Fruit fly (Drosophila melanogaster) whole organism, embryonic: ENCODE data around the gene CG43880.

ENCODE experiments used
- Asciz ChIP-seq: fragments of 200-800 bp; sonication (Bioruptor generic); optimal IDR thresholded peaks from 2 replicates; lab custom pipeline; 2017; ENCODE audit warnings: missing biosample characterization, mild to moderate bottlenecking, missing genetic modification characterization, missing genetic modification reagents
- Blimp-1 ChIP-seq: fragments of 200-800 bp; sonication (Bioruptor generic); optimal IDR thresholded peaks from 3 replicates; lab custom pipeline; 2018; ENCODE audit warnings: missing biosample characterization, missing genetic modification characterization, mild to moderate bottlenecking, moderate library complexity, missing genetic modification reagents
- CG10565 ChIP-seq: fragments of 200-800 bp; sonication (Bioruptor generic); optimal IDR thresholded peaks from 3 replicates; lab custom pipeline; 2016; ENCODE audit warnings: missing biosample characterization, mild to moderate bottlenecking, missing genetic modification characterization
- CG10959 ChIP-seq: fragments of 200-800 bp; sonication (Bioruptor generic); IDR thresholded peaks from 2 replicates; pipeline ENCODE4 v1.3.6; 2022; ENCODE audit warnings: missing biosample characterization, missing genetic modification characterization
- CG10979 ChIP-seq: fragments of 200-800 bp; sonication (Bioruptor generic); optimal IDR thresholded peaks from 2 replicates; lab custom pipeline; 2018; ENCODE audit warnings: missing biosample characterization, mild to moderate bottlenecking, missing genetic modification characterization, moderate library complexity
- CG11723 ChIP-seq: fragments of 200-800 bp; sonication (Bioruptor generic); optimal IDR thresholded peaks from 2 replicates; lab custom pipeline; 2017; ENCODE audit warnings: missing biosample characterization, mild to moderate bottlenecking, missing genetic modification characterization
- CG12391 ChIP-seq: fragments of 200-800 bp; sonication (Bioruptor generic); optimal IDR thresholded peaks from 3 replicates; lab custom pipeline; 2018; ENCODE audit warnings: missing biosample characterization, mild to moderate bottlenecking, missing genetic modification characterization, moderate library complexity
- CG14710 ChIP-seq: fragments of 200-800 bp; sonication (Bioruptor generic); optimal IDR thresholded peaks from 3 replicates; lab custom pipeline; 2019; ENCODE audit warnings: missing biosample characterization, mild to moderate bottlenecking, missing genetic modification characterization, moderate library complexity
- CG1602 ChIP-seq: fragments of 200-800 bp; sonication (Bioruptor generic); optimal IDR thresholded peaks from 3 replicates; lab custom pipeline; 2016; ENCODE audit warnings: missing biosample characterization, missing genetic modification characterization
- CG17385 ChIP-seq: fragments of 200-800 bp; sonication (Bioruptor generic); optimal IDR thresholded peaks from 3 replicates; lab custom pipeline; 2018; ENCODE audit warnings: missing biosample characterization, mild to moderate bottlenecking, missing genetic modification characterization
- CG18262 ChIP-seq: fragments of 200-800 bp; optimal IDR thresholded peaks from 3 replicates; lab custom pipeline; 2019; ENCODE audit warnings: missing biosample characterization, mild to moderate bottlenecking, missing genetic modification characterization, moderate library complexity
- CG2120 ChIP-seq: fragments of 200-800 bp; sonication (Bioruptor generic); optimal IDR thresholded peaks from 3 replicates; lab custom pipeline; 2016; ENCODE audit warnings: missing biosample characterization, missing genetic modification characterization
- CG2875 ChIP-seq: fragments of 200-800 bp; sonication (Bioruptor generic); optimal IDR thresholded peaks from 2 replicates; lab custom pipeline; 2017; ENCODE audit warnings: missing biosample characterization, mild to moderate bottlenecking, missing genetic modification characterization, missing genetic modification reagents
- CG31365 ChIP-seq: fragments of 200-800 bp; sonication (Bioruptor generic); optimal IDR thresholded peaks from 2 replicates; lab custom pipeline; 2018; ENCODE audit warnings: missing biosample characterization, mild to moderate bottlenecking, missing genetic modification characterization
- CG33557 ChIP-seq: fragments of 200-800 bp; sonication (Bioruptor generic); optimal IDR thresholded peaks from 2 replicates; lab custom pipeline; 2019; ENCODE audit warnings: missing biosample characterization, mild to moderate bottlenecking, missing genetic modification characterization, moderate library complexity
- CG8388 ChIP-seq: fragments of 200-800 bp; sonication (Bioruptor generic); optimal IDR thresholded peaks from 2 replicates; lab custom pipeline; 2019; ENCODE audit warnings: missing biosample characterization, mild to moderate bottlenecking, missing genetic modification characterization, moderate library complexity
- CG8924 ChIP-seq: fragments of 200-800 bp; optimal IDR thresholded peaks from 3 replicates; lab custom pipeline; 2019; ENCODE audit warnings: missing biosample characterization, mild to moderate bottlenecking, missing genetic modification characterization, moderate library complexity
- CG8944 ChIP-seq: fragments of 200-800 bp; sonication (Bioruptor generic); optimal IDR thresholded peaks from 3 replicates; lab custom pipeline; 2016; ENCODE audit warnings: missing biosample characterization, missing genetic modification characterization
- CrebB ChIP-seq: fragments of 200-800 bp; sonication (Bioruptor generic); optimal IDR thresholded peaks from 3 replicates; lab custom pipeline; 2018; ENCODE audit warnings: missing biosample characterization, mild to moderate bottlenecking, missing genetic modification characterization
- D ChIP-seq, 2 experiments: fragments of 200-800 bp in 1 of 2; fragments of >200 bp in 1 of 2; sonication (Bioruptor generic) in 1 of 2; optimal IDR thresholded peaks; 2 replicates in 1 of 2; 3 replicates in 1 of 2; lab custom pipeline; 2017; ENCODE audit warnings: mild to moderate bottlenecking in 1 of 2, missing biosample characterization in 1 of 2, missing genetic modification characterization in 1 of 2, missing genetic modification reagents in 1 of 2
- Dip3 ChIP-seq: fragments of 200-800 bp; sonication (Bioruptor generic); optimal IDR thresholded peaks from 3 replicates; lab custom pipeline; 2016; ENCODE audit warnings: missing biosample characterization, missing genetic modification characterization
- Dref ChIP-seq: fragments of 200-800 bp; sonication (Bioruptor generic); IDR thresholded peaks from 2 replicates; pipeline ENCODE4 v1.3.6; 2022; ENCODE audit warnings: missing biosample characterization, missing genetic modification characterization
- Ssrp ChIP-seq: fragments of 200-800 bp; sonication (Bioruptor generic); optimal IDR thresholded peaks from 2 replicates; lab custom pipeline; 2018; ENCODE audit warnings: missing biosample characterization, mild to moderate bottlenecking, missing genetic modification characterization, moderate library complexity
- Stat92E ChIP-seq, 3 experiments: fragments of >200 bp in 2 of 3; fragments of 200-800 bp in 1 of 3; sonication (Bioruptor generic) in 1 of 3; optimal IDR thresholded peaks; 2 replicates each; lab custom pipeline; 2017 to 2019; ENCODE audit warnings: missing biosample characterization in 3 of 3, missing genetic modification characterization in 3 of 3, mild to moderate bottlenecking in 1 of 3, moderate library complexity in 1 of 3
- ac ChIP-seq: fragments of 200-800 bp; sonication (Bioruptor generic); optimal IDR thresholded peaks from 3 replicates; lab custom pipeline; 2017; ENCODE audit warnings: missing biosample characterization, mild to moderate bottlenecking, missing genetic modification characterization
- bsh ChIP-seq, 2 experiments: fragments of 200-800 bp; sonication (Bioruptor generic); optimal IDR thresholded peaks; 2 replicates each; lab custom pipeline; 2017 to 2018; ENCODE audit warnings: mild to moderate bottlenecking in 2 of 2, missing biosample characterization in 2 of 2, missing genetic modification characterization in 2 of 2, moderate library complexity in 1 of 2
- crol ChIP-seq: fragments of 200-800 bp; sonication (Bioruptor generic); IDR thresholded peaks from 2 replicates; pipeline ENCODE4 v1.3.6; 2022; ENCODE audit warnings: missing biosample characterization, missing genetic modification characterization
- dmrt11E ChIP-seq: fragments of 200-800 bp; sonication (Bioruptor generic); optimal IDR thresholded peaks from 3 replicates; lab custom pipeline; 2018; ENCODE audit warnings: missing biosample characterization, mild to moderate bottlenecking, missing genetic modification characterization, moderate library complexity
- dmrt99B ChIP-seq: fragments of 200-800 bp; sonication (Bioruptor generic); optimal IDR thresholded peaks from 2 replicates; lab custom pipeline; 2018; ENCODE audit warnings: missing biosample characterization, mild to moderate bottlenecking, missing genetic modification characterization, moderate library complexity
- gro ChIP-seq: fragments of 200-800 bp; sonication (Bioruptor generic); optimal IDR thresholded peaks from 2 replicates; lab custom pipeline; 2016; ENCODE audit warnings: missing biosample characterization, missing genetic modification characterization
- gsb ChIP-seq: fragments of 200-800 bp; sonication (Bioruptor generic); IDR thresholded peaks from 2 replicates; pipeline ENCODE4 v1.3.6; 2022; ENCODE audit warnings: missing biosample characterization, missing genetic modification characterization
- ind ChIP-seq: fragments of 200-800 bp; sonication (Bioruptor generic); optimal IDR thresholded peaks from 3 replicates; lab custom pipeline; 2016; ENCODE audit warnings: missing biosample characterization, missing genetic modification characterization
- ken ChIP-seq: fragments of 200-800 bp; sonication (Bioruptor generic); IDR thresholded peaks from 3 replicates; pipeline ENCODE4 v1.3.6; 2022; ENCODE audit warnings: missing biosample characterization, missing genetic modification characterization
- nmo ChIP-seq: fragments of 200-800 bp; sonication (Bioruptor generic); optimal IDR thresholded peaks from 2 replicates; lab custom pipeline; 2018; ENCODE audit warnings: missing biosample characterization, mild to moderate bottlenecking, missing genetic modification characterization, moderate library complexity
- p53 ChIP-seq: fragments of 200-800 bp; sonication (Bioruptor generic); optimal IDR thresholded peaks from 2 replicates; lab custom pipeline; 2016; ENCODE audit warnings: missing biosample characterization, missing genetic modification characterization
- phol ChIP-seq: fragments of 200-800 bp; sonication (Bioruptor generic); optimal IDR thresholded peaks from 3 replicates; lab custom pipeline; 2018; ENCODE audit warnings: missing biosample characterization, mild to moderate bottlenecking, missing genetic modification characterization, moderate library complexity
- ro ChIP-seq: fragments of 200-800 bp; sonication (Bioruptor generic); IDR thresholded peaks from 2 replicates; pipeline ENCODE4 v1.3.6; 2022; ENCODE audit warnings: missing biosample characterization, missing genetic modification characterization
- row ChIP-seq: fragments of 200-800 bp; sonication (Bioruptor generic); IDR thresholded peaks from 3 replicates; pipeline ENCODE4 v1.3.6; 2022; ENCODE audit warnings: missing biosample characterization, missing genetic modification characterization
- schlank ChIP-seq: fragments of 200-800 bp; sonication (Bioruptor generic); optimal IDR thresholded peaks from 2 replicates; lab custom pipeline; 2018; ENCODE audit warnings: missing biosample characterization, mild to moderate bottlenecking, missing genetic modification characterization
- slou ChIP-seq: fragments of 200-800 bp; sonication (Bioruptor generic); optimal IDR thresholded peaks from 3 replicates; lab custom pipeline; 2016; ENCODE audit warnings: missing biosample characterization, missing genetic modification characterization
- tna ChIP-seq: fragments of 200-800 bp; sonication (Bioruptor generic); IDR thresholded peaks from 2 replicates; pipeline ENCODE4 v1.3.6; 2022; ENCODE audit warnings: missing biosample characterization, missing genetic modification characterization; ENCODE audit not compliant: partially characterized antibody
- vfl ChIP-seq: fragments of 200-800 bp; sonication (Bioruptor generic); optimal IDR thresholded peaks from 2 replicates; lab custom pipeline; 2016; ENCODE audit warnings: missing biosample characterization, missing genetic modification characterization
- vvl ChIP-seq: fragments of 200-800 bp; sonication (Bioruptor generic); IDR thresholded peaks from 2 replicates; pipeline ENCODE4 v1.3.6; 2022; ENCODE audit warnings: missing biosample characterization, missing genetic modification characterization
- zf30C ChIP-seq: fragments of 200-800 bp; sonication (Bioruptor generic); optimal IDR thresholded peaks from 3 replicates; lab custom pipeline; 2018; ENCODE audit warnings: missing biosample characterization, mild to moderate bottlenecking, missing genetic modification characterization

Gene CG43880

DNA sequence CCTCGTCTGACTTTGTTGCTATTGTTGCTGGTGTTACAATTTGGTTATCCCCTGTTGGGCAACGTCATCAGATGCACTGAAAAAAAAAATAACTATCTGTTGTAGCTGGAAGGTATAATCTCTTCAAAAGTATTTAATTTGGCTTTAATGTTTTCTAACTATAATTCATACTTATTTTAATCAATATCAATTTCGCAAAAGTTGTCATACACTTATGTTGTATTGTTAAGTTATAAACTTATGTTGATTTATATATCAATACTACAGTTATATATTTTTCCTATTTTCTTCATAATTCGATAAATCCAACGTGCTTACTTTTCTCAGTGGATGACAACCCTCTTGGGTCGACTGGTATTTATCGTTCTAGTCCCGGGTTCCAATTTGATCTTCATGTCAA is 7.6 kb upstream of the CG43880 start (continued):
- TF ChIP-seq CG18262 = peak; percentile 67
- TF ChIP-seq vvl (GFP tag; lab: Robert Waterston, UW) = 0 out of 2 replicates have a peak, but pooled peaks have one; percentile 28
- TF ChIP-seq CG2875 (GFP tag; lab: Kevin White, UChicago) = no peak
- TF ChIP-seq CG8924 (tag; lab: Kevin White, UChicago) = peak; percentile 8
- no peak for TF ChIP-seq CG10959
- peak; percentile 52 for TF ChIP-seq CG10979 (tag; lab: Kevin White, UChicago)
- TF ChIP-seq p53 (GFP tag; lab: Kevin White, UChicago) = no peak
- no peak for TF ChIP-seq Dip3 (GFP tag; lab: Kevin White, UChicago)
- TF ChIP-seq Dref (GFP tag; lab: Robert Waterston, UW) = no peak
- no peak for TF ChIP-seq ken
- no peak for TF ChIP-seq vfl
- TF ChIP-seq Asciz = no peak
- no peak for TF ChIP-seq CG11723 (GFP tag; lab: Kevin White, UChicago)
- TF ChIP-seq slou (GFP tag; lab: Kevin White, UChicago) = no peak
- TF ChIP-seq bsh (GFP tag; optimal IDR thresholded peaks at IDR 0.05; lab: Kevin White, UChicago) = peak in 1 of 2 experiments; percentile 17
- TF ChIP-seq nmo (GFP tag; lab: Kevin White, UChicago) = peak; percentile 49
- TF ChIP-seq gro (GFP tag; lab: Kevin White, UChicago) = no peak
- TF ChIP-seq gsb (GFP tag; lab: Robert Waterston, UW) = no peak
- no peak for TF ChIP-seq CrebB (tag; lab: Kevin White, UChicago)
- peak in 1 of 3 experiments; percentile 13 for TF ChIP-seq Stat92E (GFP tag; optimal IDR thresholded peaks at IDR 0.05; lab: Kevin White, UChicago)
- TF ChIP-seq dmrt99B = no peak
- no peak for TF ChIP-seq ind
- no peak for TF ChIP-seq ac
- TF ChIP-seq schlank (tag; lab: Kevin White, UChicago) = no peak
- no peak for TF ChIP-seq CG8944
- no peak for TF ChIP-seq CG31365 (tag; lab: Kevin White, UChicago)
- peak; percentile 7 for TF ChIP-seq CG12391 (tag; lab: Kevin White, UChicago)
- peak; percentile 42 for TF ChIP-seq CG14710 (tag; lab: Kevin White, UChicago)
- TF ChIP-seq tna = no peak
- no peak for TF ChIP-seq ro (GFP tag; lab: Robert Waterston, UW)
- TF ChIP-seq row (GFP tag; lab: Robert Waterston, UW) = peak; percentile 33; the same call in 1 of the 3 replicates
- no peak for TF ChIP-seq CG1602 (GFP tag; lab: Kevin White, UChicago)
- TF ChIP-seq CG8388 (GFP tag; lab: Kevin White, UChicago) = peak; percentile 23
- TF ChIP-seq CG33557 (GFP tag; lab: Kevin White, UChicago) = peak; percentile 24
- TF ChIP-seq zf30C = peak; percentile 62
- no peak for TF ChIP-seq D (optimal IDR thresholded peaks at IDR 0.05; lab: Kevin White, UChicago)
- TF ChIP-seq D (GFP tag; optimal IDR thresholded peaks at IDR 0.05; lab: Kevin White, UChicago) = peak; percentile 37
- peak; percentile 59 for TF ChIP-seq dmrt11E (tag; lab: Kevin White, UChicago)
- TF ChIP-seq phol (tag; lab: Kevin White, UChicago) = peak; percentile 32
- TF ChIP-seq Ssrp = no peak
- no peak for TF ChIP-seq crol (GFP tag; lab: Robert Waterston, UW)
- TF ChIP-seq CG17385 (GFP tag; lab: Kevin White, UChicago) = no peak
- TF ChIP-seq CG10565 = no peak
- TF ChIP-seq Blimp-1 = peak; percentile 5
- no peak for TF ChIP-seq CG2120 (GFP tag; lab: Kevin White, UChicago)
